Fruit fly (Drosophila melanogaster) whole organism, embryonic: ENCODE data around the gene TwdlE.

Source experiments
- CG10979 ChIP-seq: fragments of 200-800 bp; sonication (Bioruptor generic); optimal IDR thresholded peaks from 2 replicates; lab custom pipeline; 2018; ENCODE audit warnings: missing biosample characterization, mild to moderate bottlenecking, missing genetic modification characterization, moderate library complexity
- CG13624 ChIP-seq: fragments of 200-800 bp; sonication (Bioruptor generic); optimal IDR thresholded peaks from 2 replicates; lab custom pipeline; 2016; ENCODE audit warnings: missing biosample characterization, missing genetic modification characterization
- CG13894 ChIP-seq: fragments of 200-800 bp; sonication (Bioruptor generic); optimal IDR thresholded peaks from 3 replicates; lab custom pipeline; 2018; ENCODE audit warnings: missing biosample characterization, mild to moderate bottlenecking, missing genetic modification characterization, moderate library complexity
- CG15073 ChIP-seq: fragments of 200-800 bp; sonication (Bioruptor generic); optimal IDR thresholded peaks from 2 replicates; lab custom pipeline; 2016; ENCODE audit warnings: missing biosample characterization, missing genetic modification characterization
- CG1529 ChIP-seq: fragments of 200-800 bp; sonication (Bioruptor generic); optimal IDR thresholded peaks from 3 replicates; lab custom pipeline; 2018; ENCODE audit warnings: missing biosample characterization, missing genetic modification characterization
- CG16815 ChIP-seq: fragments of 200-800 bp; sonication (Bioruptor generic); optimal IDR thresholded peaks from 3 replicates; lab custom pipeline; 2017; ENCODE audit warnings: missing biosample characterization, mild to moderate bottlenecking, missing genetic modification characterization
- CG17568 ChIP-seq: fragments of 200-800 bp; sonication (Bioruptor generic); optimal IDR thresholded peaks from 2 replicates; lab custom pipeline; 2018; ENCODE audit warnings: missing biosample characterization, mild to moderate bottlenecking, missing genetic modification characterization, moderate library complexity
- CG18599 ChIP-seq: fragments of 200-800 bp; sonication (Bioruptor generic); optimal IDR thresholded peaks from 3 replicates; lab custom pipeline; 2017; ENCODE audit warnings: missing biosample characterization, missing genetic modification characterization, mild to moderate bottlenecking, moderate library complexity, missing genetic modification reagents
- CG2199 ChIP-seq: fragments of 200-800 bp; sonication (Bioruptor generic); IDR thresholded peaks from 3 replicates; pipeline ENCODE4 v1.3.6; 2022; ENCODE audit warnings: missing biosample characterization, missing genetic modification characterization
- CG32772 ChIP-seq: fragments of 200-800 bp; sonication (Bioruptor generic); IDR thresholded peaks from 2 replicates; pipeline ENCODE4 v1.3.6; 2022; ENCODE audit warnings: missing biosample characterization, missing genetic modification characterization
- CG5953 ChIP-seq: fragments of 200-800 bp; sonication (Bioruptor generic); IDR thresholded peaks from 2 replicates; pipeline ENCODE4 v1.3.6; 2022; ENCODE audit warnings: missing biosample characterization, missing genetic modification characterization
- CG6254 ChIP-seq: fragments of 200-800 bp; sonication (Bioruptor generic); optimal IDR thresholded peaks from 3 replicates; lab custom pipeline; 2017; ENCODE audit warnings: mild to moderate bottlenecking, missing biosample characterization, missing genetic modification reagents, missing genetic modification characterization
- Camta ChIP-seq: fragments of 200-800 bp; sonication (Bioruptor generic); optimal IDR thresholded peaks from 2 replicates; lab custom pipeline; 2016; ENCODE audit warnings: missing biosample characterization, missing genetic modification characterization
- Dad ChIP-seq: fragments of 200-800 bp; sonication (Bioruptor generic); optimal IDR thresholded peaks from 3 replicates; lab custom pipeline; 2016; ENCODE audit warnings: missing biosample characterization, missing genetic modification characterization
- Dip2 ChIP-seq: fragments of 200-800 bp; sonication (Bioruptor generic); IDR thresholded peaks from 2 replicates; pipeline ENCODE4 v1.3.6; 2022; ENCODE audit warnings: missing biosample characterization, missing genetic modification characterization
- Eip74EF ChIP-seq, 2 experiments: fragments of 200-800 bp in 1 of 2; fragments of >200 bp in 1 of 2; sonication (Bioruptor generic) in 1 of 2; optimal IDR thresholded peaks; 2 replicates each; lab custom pipeline; 2017 to 2019; ENCODE audit warnings: missing biosample characterization in 2 of 2, missing genetic modification characterization in 2 of 2, mild to moderate bottlenecking in 1 of 2, moderate library complexity in 1 of 2
- Ets97D ChIP-seq: fragments of 200-800 bp; sonication (Bioruptor generic); optimal IDR thresholded peaks from 3 replicates; lab custom pipeline; 2016; ENCODE audit warnings: missing biosample characterization, missing genetic modification characterization
- Fer2 ChIP-seq: fragments of 200-800 bp; sonication (Bioruptor generic); optimal IDR thresholded peaks from 2 replicates; lab custom pipeline; 2018; ENCODE audit warnings: missing biosample characterization, mild to moderate bottlenecking, missing genetic modification characterization, moderate library complexity
- Hey ChIP-seq: fragments of 200-800 bp; sonication (Bioruptor generic); optimal IDR thresholded peaks from 3 replicates; lab custom pipeline; 2018; ENCODE audit warnings: missing biosample characterization, mild to moderate bottlenecking, missing genetic modification characterization
- Hmx ChIP-seq: fragments of 200-800 bp; sonication (Bioruptor generic); optimal IDR thresholded peaks from 2 replicates; lab custom pipeline; 2016; ENCODE audit warnings: missing biosample characterization, missing genetic modification characterization
- Hr3 ChIP-seq: fragments of 200-800 bp; sonication (Bioruptor generic); optimal IDR thresholded peaks from 3 replicates; lab custom pipeline; 2016; ENCODE audit warnings: missing biosample characterization, missing genetic modification characterization
- Jarid2 ChIP-seq: fragments of 200-800 bp; sonication (Bioruptor generic); optimal IDR thresholded peaks from 3 replicates; lab custom pipeline; 2017; ENCODE audit warnings: mild to moderate bottlenecking, missing biosample characterization, missing genetic modification reagents, missing genetic modification characterization
- Max ChIP-seq: fragments of 200-800 bp; sonication (Bioruptor generic); optimal IDR thresholded peaks from 2 replicates; lab custom pipeline; 2016; ENCODE audit warnings: missing biosample characterization, mild to moderate bottlenecking, missing genetic modification characterization
- Meics ChIP-seq: fragments of 200-800 bp; sonication (Bioruptor generic); optimal IDR thresholded peaks from 2 replicates; lab custom pipeline; 2017; ENCODE audit warnings: missing biosample characterization, mild to moderate bottlenecking, missing genetic modification characterization
- Myb ChIP-seq: fragments of 200-800 bp; sonication (Bioruptor generic); optimal IDR thresholded peaks from 2 replicates; lab custom pipeline; 2016; ENCODE audit warnings: missing biosample characterization, missing genetic modification characterization
- PHDP ChIP-seq: fragments of 200-800 bp; sonication (Bioruptor generic); optimal IDR thresholded peaks from 3 replicates; lab custom pipeline; 2018; ENCODE audit warnings: missing biosample characterization, mild to moderate bottlenecking, missing genetic modification characterization, moderate library complexity
- Spps ChIP-seq: fragments of 200-800 bp; sonication (Bioruptor generic); optimal IDR thresholded peaks from 2 replicates; lab custom pipeline; 2018; ENCODE audit warnings: missing biosample characterization, mild to moderate bottlenecking, missing genetic modification characterization
- Sry-β ChIP-seq: fragments of 200-800 bp; sonication (Bioruptor generic); optimal IDR thresholded peaks from 2 replicates; lab custom pipeline; 2018; ENCODE audit warnings: missing biosample characterization, mild to moderate bottlenecking, missing genetic modification characterization, moderate library complexity
- Xrp1 ChIP-seq: fragments of 200-800 bp; sonication (Bioruptor generic); IDR thresholded peaks from 2 replicates; pipeline ENCODE4 v1.3.6; 2022; ENCODE audit warnings: missing biosample characterization, missing genetic modification characterization
- ase ChIP-seq: fragments of 200-800 bp; sonication (Bioruptor generic); IDR thresholded peaks from 3 replicates; pipeline ENCODE4 v1.3.6; 2022; ENCODE audit warnings: missing biosample characterization, missing genetic modification characterization
- ato ChIP-seq: fragments of 200-800 bp; sonication (Bioruptor generic); IDR thresholded peaks from 2 replicates; pipeline ENCODE4 v1.3.6; 2022; ENCODE audit warnings: missing biosample characterization, missing genetic modification characterization; ENCODE audit not compliant: partially characterized antibody
- chn ChIP-seq: fragments of 200-800 bp; sonication (Bioruptor generic); optimal IDR thresholded peaks from 2 replicates; lab custom pipeline; 2016; ENCODE audit warnings: missing biosample characterization, missing genetic modification characterization
- dmrt99B ChIP-seq: fragments of 200-800 bp; sonication (Bioruptor generic); optimal IDR thresholded peaks from 2 replicates; lab custom pipeline; 2018; ENCODE audit warnings: missing biosample characterization, mild to moderate bottlenecking, missing genetic modification characterization, moderate library complexity
- her ChIP-seq: fragments of 200-800 bp; sonication (Bioruptor generic); optimal IDR thresholded peaks from 2 replicates; lab custom pipeline; 2016; ENCODE audit warnings: missing biosample characterization, missing genetic modification characterization
- hkb ChIP-seq, 2 experiments: fragments of 200-800 bp in 1 of 2; fragments of >200 bp in 1 of 2; sonication (Bioruptor generic) in 1 of 2; IDR thresholded peaks in 1 of 2; optimal IDR thresholded peaks in 1 of 2; 2 replicates each; pipeline versions ENCODE4 v1.3.6 to Lab custom; 2017 to 2022; ENCODE audit warnings: missing biosample characterization in 1 of 2, missing genetic modification characterization in 1 of 2
- kay ChIP-seq: fragments of 200-800 bp; sonication (Bioruptor generic); optimal IDR thresholded peaks from 2 replicates; lab custom pipeline; 2016; ENCODE audit warnings: missing biosample characterization, missing genetic modification characterization
- klu ChIP-seq: fragments of 200-800 bp; sonication (Bioruptor generic); IDR thresholded peaks from 2 replicates; pipeline ENCODE4 v1.3.6; 2022; ENCODE audit warnings: missing biosample characterization, missing genetic modification characterization
- nau ChIP-seq: fragments of 200-800 bp; sonication (Bioruptor generic); optimal IDR thresholded peaks from 3 replicates; lab custom pipeline; 2017; ENCODE audit warnings: missing biosample characterization, mild to moderate bottlenecking, missing genetic modification characterization, missing genetic modification reagents
- nmo ChIP-seq: fragments of 200-800 bp; sonication (Bioruptor generic); optimal IDR thresholded peaks from 2 replicates; lab custom pipeline; 2018; ENCODE audit warnings: missing biosample characterization, mild to moderate bottlenecking, missing genetic modification characterization, moderate library complexity
- pros ChIP-seq: fragments of 200-800 bp; sonication (Bioruptor generic); optimal IDR thresholded peaks from 3 replicates; lab custom pipeline; 2019; ENCODE audit warnings: missing biosample characterization, mild to moderate bottlenecking, missing genetic modification characterization, moderate library complexity
- row ChIP-seq: fragments of 200-800 bp; sonication (Bioruptor generic); IDR thresholded peaks from 3 replicates; pipeline ENCODE4 v1.3.6; 2022; ENCODE audit warnings: missing biosample characterization, missing genetic modification characterization
- sens ChIP-seq: fragments of 200-800 bp; sonication (Bioruptor generic); peaks from one replicate; lab custom pipeline; 2016; ENCODE audit warnings: missing biosample characterization, missing genetic modification characterization
- sisA ChIP-seq: fragments of 200-800 bp; sonication (Bioruptor generic); IDR thresholded peaks from 2 replicates; pipeline ENCODE4 v1.3.6; 2022; ENCODE audit warnings: missing biosample characterization, missing genetic modification characterization
- stc ChIP-seq: fragments of 200-800 bp; sonication (Bioruptor generic); IDR thresholded peaks from 2 replicates; pipeline ENCODE4 v1.3.6; 2022; ENCODE audit warnings: missing biosample characterization, missing genetic modification characterization
- stwl ChIP-seq: fragments of 200-800 bp; sonication (Bioruptor generic); optimal IDR thresholded peaks from 3 replicates; lab custom pipeline; 2018; ENCODE audit warnings: missing biosample characterization, mild to moderate bottlenecking, missing genetic modification characterization, moderate library complexity

Gene TwdlE

dm6 chr2L:7838024-7838423 lies 22.6 kb downstream of the TwdlE start (continued):
- TF ChIP-seq row (GFP tag; lab: Robert Waterston, UW), result peak; percentile 41; the same call in 1 of the 3 replicates
- no peak for TF ChIP-seq CG13624 (GFP tag; lab: Kevin White, UChicago)
- TF ChIP-seq kay, result no peak
- TF ChIP-seq CG32772 (GFP tag; lab: Robert Waterston, UW), result 0 out of 2 replicates have a peak, but pooled peaks have one; percentile 13
- peak; percentile 40 for TF ChIP-seq dmrt99B (tag; lab: Kevin White, UChicago)
- TF ChIP-seq Sry-β (GFP tag; lab: Kevin White, UChicago), result no peak
- 0 out of 2 replicates have a peak, but pooled peaks have one; percentile 25 for TF ChIP-seq sisA (GFP tag; lab: Robert Waterston, UW)
- TF ChIP-seq klu, result no peak
- TF ChIP-seq CG18599 (GFP tag; lab: Kevin White, UChicago), result peak; percentile 18
- TF ChIP-seq Ets97D (GFP tag; lab: Kevin White, UChicago), result no peak
- no peak for TF ChIP-seq CG15073 (GFP tag; lab: Kevin White, UChicago)
- peak; percentile 33 for TF ChIP-seq Meics (GFP tag; lab: Kevin White, UChicago)
- TF ChIP-seq nau, result no peak
- no peak for TF ChIP-seq sens (GFP tag; lab: Kevin White, UChicago)
- TF ChIP-seq Dip2 (GFP tag; lab: Robert Waterston, UW), result no peak
- TF ChIP-seq Hey (tag; lab: Kevin White, UChicago), result no peak
- no peak for TF ChIP-seq Myb (GFP tag; lab: Kevin White, UChicago)
- no peak for TF ChIP-seq ato (GFP tag; lab: Robert Waterston, UW)
- no peak for TF ChIP-seq CG5953 (GFP tag; lab: Robert Waterston, UW)
- no peak for TF ChIP-seq CG1529
- no peak for TF ChIP-seq chn
- TF ChIP-seq Jarid2 (GFP tag; lab: Kevin White, UChicago), result no peak
- TF ChIP-seq Hr3 (GFP tag; lab: Kevin White, UChicago), result no peak
- TF ChIP-seq Spps, result no peak
- no peak for TF ChIP-seq hkb (optimal IDR thresholded peaks at IDR 0.05; lab: Kevin White, UChicago)
- TF ChIP-seq hkb (GFP tag; IDR thresholded peaks at IDR 0.05; lab: Robert Waterston, UW), result no peak; the same call in 1 of the 2 replicates
- no peak for TF ChIP-seq Xrp1 (GFP tag; lab: Robert Waterston, UW)
- TF ChIP-seq CG13894 (tag; lab: Kevin White, UChicago), result no peak
- TF ChIP-seq her (GFP tag; lab: Kevin White, UChicago), result no peak
- TF ChIP-seq Fer2 (tag; lab: Kevin White, UChicago), result no peak
- TF ChIP-seq CG6254 (GFP tag; lab: Kevin White, UChicago), result no peak
- TF ChIP-seq PHDP (tag; lab: Kevin White, UChicago), result no peak
- TF ChIP-seq pros (GFP tag; lab: Kevin White, UChicago), result no peak
- TF ChIP-seq stc (GFP tag; lab: Robert Waterston, UW), result no peak
- no peak for TF ChIP-seq Dad (GFP tag; lab: Kevin White, UChicago)
- no peak for TF ChIP-seq nmo (GFP tag; lab: Kevin White, UChicago)
- no peak for TF ChIP-seq ase (GFP tag; lab: Robert Waterston, UW)
- TF ChIP-seq CG16815, result no peak
- no peak for TF ChIP-seq stwl (tag; lab: Kevin White, UChicago)
- no peak for TF ChIP-seq Max (GFP tag; lab: Kevin White, UChicago)
- TF ChIP-seq Hmx (GFP tag; lab: Kevin White, UChicago), result no peak
- TF ChIP-seq CG17568 (GFP tag; lab: Kevin White, UChicago), result no peak
- no peak for TF ChIP-seq CG10979
- TF ChIP-seq CG2199 (GFP tag; lab: Robert Waterston, UW), result no peak
- TF ChIP-seq Eip74EF (GFP tag; optimal IDR thresholded peaks at IDR 0.05; lab: Kevin White, UChicago), result no peak
- no peak for TF ChIP-seq Camta (GFP tag; lab: Kevin White, UChicago)
